Fruit fly (Drosophila melanogaster) whole organism, wandering third instar larva: Measurements from ENCODE around the gene CG44954.

Experiments used
- CG32264 ChIP-seq: fragments of 200-800 bp; sonication (Bioruptor generic); optimal IDR thresholded peaks from 2 replicates; lab custom pipeline; 2016; ENCODE audit warnings: missing biosample characterization, missing genetic modification characterization
- Dif ChIP-seq: fragments of 200-275, 200-300 bp; sonication (Bioruptor generic); optimal IDR thresholded peaks from 2 replicates; lab custom pipeline; 2018; ENCODE audit warnings: missing biosample characterization, missing genetic modification characterization; ENCODE audit not compliant: partially characterized antibody
- Hr78 ChIP-seq: fragments of >200 bp; optimal IDR thresholded peaks from 2 replicates; lab custom pipeline; 2017; ENCODE audit warnings: missing biosample characterization, missing genetic modification characterization
- Hr83 ChIP-seq: fragments of 200-300 bp; sonication (Bioruptor generic); optimal IDR thresholded peaks from 2 replicates; lab custom pipeline; 2016; ENCODE audit warnings: missing biosample characterization, mild to moderate bottlenecking, missing genetic modification characterization, moderate library complexity; ENCODE audit not compliant: poor library complexity, severe bottlenecking
- Jra ChIP-seq: sonication (Bioruptor generic); optimal IDR thresholded peaks from 2 replicates; lab custom pipeline; 2016; ENCODE audit warnings: missing biosample characterization, missing genetic modification characterization
- brk ChIP-seq: fragments of 200-800 bp; sonication (Bioruptor generic); optimal IDR thresholded peaks from 2 replicates; lab custom pipeline; 2016; ENCODE audit warnings: missing biosample characterization, mild to moderate bottlenecking, missing genetic modification characterization
- ey ChIP-seq: fragments of 200-800 bp; sonication (Bioruptor generic); optimal IDR thresholded peaks from 2 replicates; lab custom pipeline; 2016; ENCODE audit warnings: missing biosample characterization, missing genetic modification characterization
- pan ChIP-seq: fragments of >200 bp; optimal IDR thresholded peaks from 2 replicates; lab custom pipeline; 2017
- psq ChIP-seq: fragments of 200-800 bp; sonication (Bioruptor generic); optimal IDR thresholded peaks from 3 replicates; lab custom pipeline; 2017; ENCODE audit warnings: missing biosample characterization, mild to moderate bottlenecking, missing genetic modification characterization, moderate library complexity

dm6 chr3R:30570554-30571141 lies 51.1 kb downstream of the CG44954 start:
- peak; percentile 83 for TF ChIP-seq brk
- peak; percentile 80 for TF ChIP-seq psq (GFP tag; lab: Kevin White, UChicago)
- no peak for TF ChIP-seq Hr78 (GFP tag; lab: Kevin White, UChicago)
- TF ChIP-seq ey = peak; percentile 92
- no peak for TF ChIP-seq pan (lab: Kevin White, UChicago)
- peak; percentile 71 for TF ChIP-seq CG32264 (GFP tag; lab: Kevin White, UChicago)
- TF ChIP-seq Jra (GFP tag; lab: Kevin White, UChicago) = peak; percentile 84
- TF ChIP-seq Hr83 = no peak
- peak; percentile 37 for TF ChIP-seq Dif (GFP tag; lab: Kevin White, UChicago)
